Worm (Caenorhabditis elegans): Measurements from ENCODE around the gene C13A2.7.

Gene C13A2.7

ce11 chrV:7258965-7259364, 7.2 kb upstream of the C13A2.7 start, which contains the start of gene C13A2.12:
C13A2.12 (plus strand) TSS chrV:7259265.
- TF ChIP-seq unc-62 (GFP tag; optimal IDR thresholded peaks at IDR 0.05) (no peak), lin-39 (tag; optimal IDR thresholded peaks at IDR 0.05) (no peak), C34F6.9 (tag; optimal IDR thresholded peaks at IDR 0.05) (no peak), crh-2 (tag; optimal IDR thresholded peaks at IDR 0.05) (no peak), ztf-4 (tag; optimal IDR thresholded peaks at IDR 0.05) (no peak), nhr-129 (tag; optimal IDR thresholded peaks at IDR 0.05) (no peak), ceh-16 (tag; optimal IDR thresholded peaks at IDR 0.05) (no peak)

DNA sequence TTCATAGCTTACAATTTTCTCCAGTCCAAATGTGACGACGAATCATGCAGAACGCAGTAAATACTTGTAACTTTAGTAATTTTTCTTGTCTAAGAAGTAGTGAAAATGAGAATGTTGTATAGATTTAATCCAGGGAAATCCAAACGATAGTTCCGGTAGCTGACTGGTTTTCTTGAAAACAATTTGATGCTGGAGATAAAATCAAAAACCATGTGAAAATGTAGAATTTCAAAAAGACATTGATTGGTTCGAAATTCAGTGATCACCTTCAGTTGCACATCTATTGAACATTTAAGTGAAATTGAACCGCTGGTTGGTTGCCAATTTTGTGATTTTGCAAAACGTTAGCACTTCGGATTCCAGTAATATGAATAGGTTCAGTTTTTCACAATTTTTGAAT, 2.1 kb upstream of the C13A2.7 start, which contains the start of gene C13A2.9:
Gene C13A2.9, minus strand, starts transcription at position 101 of the 400 bp plus-strand sequence.
- TF ChIP-seq ZK546.5 (tag; optimal IDR thresholded peaks at IDR 0.05) (no peak), nhr-12 (tag; optimal IDR thresholded peaks at IDR 0.05) (no peak), alr-1 (tag; optimal IDR thresholded peaks at IDR 0.05) (no peak), lin-13 (GFP tag; optimal IDR thresholded peaks at IDR 0.05) (no peak), dmd-4 (tag; optimal IDR thresholded peaks at IDR 0.05) (no peak)

DNA sequence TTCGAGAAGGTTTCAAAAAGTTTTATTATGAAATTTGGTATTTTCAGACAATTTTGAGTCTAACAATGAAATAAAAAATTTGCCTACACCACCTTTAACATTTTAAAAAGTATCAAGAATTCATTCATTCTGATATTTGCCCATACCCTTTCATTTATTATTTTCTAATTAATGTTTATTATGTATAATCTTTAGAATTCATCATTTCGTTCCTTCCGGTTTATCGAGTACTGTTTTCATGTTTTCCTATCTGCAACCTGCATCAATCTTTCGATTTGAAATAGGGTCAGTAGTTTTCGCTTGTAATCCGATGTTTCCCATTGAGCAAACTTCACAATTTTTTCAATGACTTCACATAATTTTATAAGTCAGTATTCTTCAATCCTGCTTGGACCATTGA, 3.3 kb downstream of the C13A2.7 start, which contains the start of gene C13A2.6:
Gene C13A2.6, plus strand, starts transcription at position 301 of the 400 bp plus-strand sequence.
- TF ChIP-seq ztf-4 (tag; optimal IDR thresholded peaks at IDR 0.05) (no peak), ztf-11 (tag; optimal IDR thresholded peaks at IDR 0.05) (no peak), nhr-21 (tag; optimal IDR thresholded peaks at IDR 0.05) (no peak), nhr-23 (tag; optimal IDR thresholded peaks at IDR 0.05) (no peak), lin-11 (tag; optimal IDR thresholded peaks at IDR 0.05) (no peak), elt-1 (tag; optimal IDR thresholded peaks at IDR 0.05) (no peak), lin-13 (GFP tag; optimal IDR thresholded peaks at IDR 0.05) (no peak), nhr-11 (tag; optimal IDR thresholded peaks at IDR 0.05) (no peak), mab-5 (tag; optimal IDR thresholded peaks at IDR 0.05) (no peak), ceh-16 (tag; optimal IDR thresholded peaks at IDR 0.05) (no peak)

ce11 chrV:7274992-7275391, 8.9 kb downstream of the C13A2.7 start, which contains the start of gene C13A2.10:
C13A2.10 (minus strand) TSS chrV:7275092.
- TF ChIP-seq ceh-16 (tag; optimal IDR thresholded peaks at IDR 0.05) (no peak), sma-3 (GFP tag; optimal IDR thresholded peaks at IDR 0.05) (no peak), Y55F3AM.14 (GFP tag; optimal IDR thresholded peaks at IDR 0.05) (no peak), ztf-4 (tag; optimal IDR thresholded peaks at IDR 0.05) (no peak), nhr-129 (tag; optimal IDR thresholded peaks at IDR 0.05) (no peak), lsy-2 (tag; optimal IDR thresholded peaks at IDR 0.05) (no peak), nhr-77 (tag; optimal IDR thresholded peaks at IDR 0.05) (no peak), nhr-12 (tag; optimal IDR thresholded peaks at IDR 0.05) (no peak), nhr-25 (tag; optimal IDR thresholded peaks at IDR 0.05) (no peak), nhr-23 (tag; optimal IDR thresholded peaks at IDR 0.05) (no peak), ceh-82 (tag; optimal IDR thresholded peaks at IDR 0.05) (no peak), R02D3.7 (tag; optimal IDR thresholded peaks at IDR 0.05) (no peak), F13H6.1 (tag; optimal IDR thresholded peaks at IDR 0.05) (no peak), unc-55 (GFP tag; optimal IDR thresholded peaks at IDR 0.05) (no peak), nhr-6 (tag; optimal IDR thresholded peaks at IDR 0.05) (no peak), aly-2 (tag; optimal IDR thresholded peaks at IDR 0.05) (no peak), nhr-10 (tag; optimal IDR thresholded peaks at IDR 0.05) (no peak)

- TF ChIP-seq fos-1 (tag; optimal IDR thresholded peaks at IDR 0.05) (no peak), elt-1 (tag; optimal IDR thresholded peaks at IDR 0.05) (no peak), sma-3 (GFP tag; optimal IDR thresholded peaks at IDR 0.05) (no peak), ceh-82 (tag; optimal IDR thresholded peaks at IDR 0.05) (no peak), nhr-25 (tag; optimal IDR thresholded peaks at IDR 0.05) (no peak), Y55F3AM.14 (GFP tag; optimal IDR thresholded peaks at IDR 0.05) (no peak), ceh-16 (tag; optimal IDR thresholded peaks at IDR 0.05) (no peak), lin-11 (tag; optimal IDR thresholded peaks at IDR 0.05) (no peak), unc-55 (GFP tag; optimal IDR thresholded peaks at IDR 0.05) (no peak), aly-2 (tag; optimal IDR thresholded peaks at IDR 0.05) (no peak), nhr-77 (tag; optimal IDR thresholded peaks at IDR 0.05) (no peak), ZK546.5 (tag; optimal IDR thresholded peaks at IDR 0.05) (no peak), nhr-6 (tag; optimal IDR thresholded peaks at IDR 0.05) (no peak), unc-62 (GFP tag; optimal IDR thresholded peaks at IDR 0.05) (no peak), lin-39 (tag; optimal IDR thresholded peaks at IDR 0.05) (no peak), nhr-129 (tag; optimal IDR thresholded peaks at IDR 0.05) (no peak)
Observed at ce11 chrV:7275491-7275890, 9.4 kb downstream of the C13A2.7 start, which contains the start of gene C13A2.5. C13A2.5 (plus strand) TSS chrV:7275791.

DNA sequence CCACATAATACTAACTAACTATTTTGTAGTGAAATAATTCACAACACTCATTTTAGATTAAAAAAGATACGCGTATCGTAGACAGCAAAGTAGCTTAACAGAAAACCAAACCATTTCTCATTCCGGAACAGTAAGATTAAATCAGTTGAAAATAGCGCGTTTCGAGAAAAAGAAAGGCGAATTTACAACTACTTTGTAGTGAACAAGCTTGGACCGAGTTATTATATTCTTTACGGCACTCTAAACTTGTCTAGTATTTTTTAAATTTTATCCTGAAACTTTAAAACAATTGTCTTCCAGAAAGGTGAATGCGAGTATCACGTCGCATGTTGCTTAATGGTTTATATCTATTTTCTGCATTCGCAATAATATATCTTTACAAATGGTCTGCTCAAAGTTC, 13.0 kb downstream of the C13A2.7 start, which contains the start of gene C13A2.4:
Gene C13A2.4, plus strand, starts transcription at position 301 of the 400 bp plus-strand sequence.
- TF ChIP-seq nhr-23 (tag; optimal IDR thresholded peaks at IDR 0.05) (no peak), unc-62 (GFP tag; optimal IDR thresholded peaks at IDR 0.05) (no peak), lsy-2 (tag; optimal IDR thresholded peaks at IDR 0.05) (no peak), nhr-11 (tag; optimal IDR thresholded peaks at IDR 0.05) (no peak), fos-1 (tag; optimal IDR thresholded peaks at IDR 0.05) (no peak), nhr-237 (tag; optimal IDR thresholded peaks at IDR 0.05) (no peak)

Data from whole organism, L2 larva.